Worm (Caenorhabditis elegans): ENCODE data around the gene F16H6.8.
A peak's percentile ranks its signal among the peaks of the same experiment; 100 is the strongest.
"Not testable (repeated sequence)": the region's sequence is repeated elsewhere in the genome, so short reads cannot be mapped to it uniquely, and the experiment has no call there.

F16H6.8 gene

DNA sequence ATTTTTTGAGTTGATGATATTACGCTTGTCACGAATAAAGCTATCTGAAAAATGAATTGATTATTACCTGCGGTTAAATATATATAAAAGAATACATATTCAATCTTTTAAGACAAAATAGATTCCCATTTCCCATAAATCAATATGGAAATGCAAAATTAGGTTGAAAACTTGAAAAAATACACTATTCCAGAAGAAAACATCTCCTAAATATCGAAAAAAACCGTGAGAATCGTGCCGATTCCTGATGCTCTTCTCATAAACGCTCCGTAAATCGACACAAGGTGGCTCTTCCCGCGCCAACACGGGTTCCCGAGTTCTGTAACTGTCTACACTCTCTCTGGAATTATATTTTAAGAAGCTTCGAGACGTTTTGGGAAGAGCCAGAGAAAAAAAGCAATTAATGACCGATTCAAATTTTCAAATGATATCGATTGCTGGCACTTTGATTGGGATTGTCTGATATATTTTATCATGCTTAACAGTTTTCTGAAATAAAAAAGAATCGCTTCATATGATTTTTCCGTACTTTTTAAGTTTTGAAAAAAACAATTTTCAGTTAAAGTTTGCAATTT, 20.7 kb upstream of the F16H6.8 start, which contains the start of gene R10E8.3:
R10E8.3 (minus strand) TSS at position 51 of the 575 bp plus-strand sequence.
- TF ChIP-seq daf-16 (GFP tag; optimal IDR thresholded peaks at IDR 0.05) (no peak), daf-16 (tag; optimal IDR thresholded peaks at IDR 0.05) (peak; percentile 45), ama-1 (optimal IDR thresholded peaks at IDR 0.05) (no peak), hlh-30 (tag; optimal IDR thresholded peaks at IDR 0.05; ENCODE audit: insufficient read depth) (peak; percentile 30), nhr-77 (tag; optimal IDR thresholded peaks at IDR 0.05) (peak; percentile 28), dve-1 (tag; optimal IDR thresholded peaks at IDR 0.05; ENCODE audit: insufficient read depth) (peak; percentile 52)

DNA sequence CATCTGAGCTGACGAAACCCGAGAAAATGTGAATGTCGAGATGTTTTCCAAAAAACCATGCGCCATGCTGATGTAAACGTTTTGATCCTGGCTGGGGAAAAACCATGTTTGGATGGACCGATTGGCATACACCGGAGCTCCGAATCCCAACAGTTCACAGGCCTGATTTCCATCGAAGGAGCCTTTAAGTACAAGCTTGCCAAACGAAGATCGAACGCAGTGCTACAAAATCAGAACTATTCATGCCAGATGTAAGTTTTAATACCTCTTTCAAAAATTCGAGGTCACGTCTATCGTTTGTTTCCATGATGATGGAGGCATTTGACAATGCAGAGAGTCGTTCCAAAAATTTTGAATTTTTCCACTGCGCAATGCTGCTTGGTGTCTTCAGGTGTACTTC, 19.7 kb upstream of the F16H6.8 start:
- TF ChIP-seq ztf-11 (tag; optimal IDR thresholded peaks at IDR 0.05) (no peak), aha-1 (tag) (peak; percentile 95), vab-7 (GFP tag; IDR thresholded peaks at IDR 0.05) (no peak), lin-38 (GFP tag; IDR thresholded peaks at IDR 0.05) (no peak), lir-3 (tag; optimal IDR thresholded peaks at IDR 0.05) (no peak)

DNA sequence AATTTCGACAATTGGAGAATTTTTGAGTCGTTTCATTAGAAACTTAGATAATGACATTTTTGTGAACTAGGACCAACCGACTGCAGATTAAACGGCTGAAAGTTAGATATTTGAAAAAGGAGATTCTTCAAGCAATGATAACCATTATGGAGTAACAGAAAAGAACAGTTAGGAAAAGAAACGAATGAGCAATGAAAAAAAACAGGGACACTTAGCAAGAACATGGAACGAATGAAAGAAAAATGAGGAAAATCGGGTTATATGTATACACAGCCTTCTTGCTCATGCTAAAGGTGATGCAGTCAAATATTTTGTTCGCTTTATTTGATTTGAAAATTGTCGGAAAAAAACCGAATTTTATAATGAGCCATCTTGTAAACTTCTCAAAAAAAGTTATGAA, 8.3 kb upstream of the F16H6.8 start, which contains the start of gene F16H6.10:
F16H6.10 (minus strand) TSS at position 101 of the 400 bp plus-strand sequence.
- TF ChIP-seq T20F7.1 (GFP tag; optimal IDR thresholded peaks at IDR 0.05) = no peak
- no peak for TF ChIP-seq daf-16 (GFP tag; optimal IDR thresholded peaks at IDR 0.05)
- no peak for TF ChIP-seq daf-16 (tag; optimal IDR thresholded peaks at IDR 0.05)

DNA sequence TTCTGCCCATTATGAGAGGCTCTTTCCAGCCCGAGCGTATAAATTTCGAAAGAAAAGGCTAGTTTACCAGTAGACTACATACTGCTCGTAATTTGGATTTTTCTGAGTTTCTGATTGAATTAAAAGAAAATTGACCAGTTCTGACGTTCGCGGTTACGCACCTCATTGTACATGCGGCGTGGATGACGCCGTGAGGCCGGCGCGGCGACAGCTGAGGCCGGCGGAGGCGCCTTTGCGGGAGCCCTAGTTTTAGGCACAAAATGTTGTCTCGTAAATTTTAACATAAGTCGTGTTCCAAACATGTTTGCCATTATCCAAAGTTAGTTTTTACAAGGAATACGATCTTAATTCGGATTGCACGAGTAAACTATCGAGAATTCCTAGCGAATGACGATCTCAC, 709 bp upstream of the F16H6.8 start, which contains the start of gene F16H6.9:
F16H6.9 (plus strand) TSS at position 301 of the 400 bp plus-strand sequence.
- TF ChIP-seq attf-4 (tag; optimal IDR thresholded peaks at IDR 0.05); unc-130 (GFP tag; optimal IDR thresholded peaks at IDR 0.05); mxl-2 (GFP tag; conservative IDR thresholded peaks at IDR 0.05): not testable (repeated sequence)

DNA sequence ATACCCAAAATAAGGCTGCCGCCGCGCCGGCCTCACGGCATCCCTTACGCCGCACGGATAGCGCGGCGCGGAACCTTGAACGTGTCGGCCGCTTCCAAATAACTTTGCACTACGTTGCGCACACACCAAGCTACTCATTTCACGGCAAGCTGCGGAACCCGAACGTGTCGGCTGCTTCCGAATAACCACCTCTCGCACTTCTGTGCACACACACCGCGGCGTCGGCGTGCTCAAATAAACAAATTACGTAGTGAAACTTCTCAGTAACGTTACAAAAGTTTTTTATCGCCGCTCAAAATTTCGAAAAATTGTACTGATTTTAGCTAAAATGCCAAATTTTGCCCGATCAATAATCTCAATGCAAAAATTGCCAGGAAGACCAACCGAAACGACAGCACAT, 3.2 kb downstream of the F16H6.8 start:
- peak; percentile 49; the same call in 1 of the 2 replicates for TF ChIP-seq set-16 (GFP tag; IDR thresholded peaks at IDR 0.05)
- TF ChIP-seq nhr-237 (tag; optimal IDR thresholded peaks at IDR 0.05) = no peak
- TF ChIP-seq aha-1 (tag) = peak; percentile 90
- no peak for TF ChIP-seq mxl-2 (GFP tag; conservative IDR thresholded peaks at IDR 0.05)

DNA sequence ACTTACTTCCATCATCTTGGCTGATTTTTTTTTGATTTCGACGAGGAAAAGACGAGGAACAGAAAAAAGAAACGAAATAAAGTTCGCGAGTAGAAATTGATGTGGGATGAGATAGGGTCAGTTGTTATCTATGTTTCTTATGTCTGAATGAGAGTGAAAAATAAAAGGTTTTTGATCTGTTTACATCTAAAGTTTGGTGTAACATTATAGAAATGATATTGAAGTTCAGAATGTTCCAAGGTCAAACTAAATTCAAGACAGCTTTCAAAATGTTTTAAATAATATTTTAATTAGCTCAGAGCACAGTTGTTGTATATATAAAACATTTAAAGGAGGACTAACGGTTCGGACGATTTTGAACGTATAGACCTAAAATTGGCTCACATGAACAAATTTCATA, 7.0 kb downstream of the F16H6.8 start, which contains the start of gene F16H6.7:
F16H6.7 (minus strand) TSS at position 101 of the 400 bp plus-strand sequence.
- TF ChIP-seq jun-1 (tag; optimal IDR thresholded peaks at IDR 0.05) = no peak
- TF ChIP-seq pha-4 (GFP tag; IDR thresholded peaks at IDR 0.05) = no peak
- TF ChIP-seq pha-4 (tag; optimal IDR thresholded peaks at IDR 0.05) = no peak
- no peak for TF ChIP-seq lim-7 (GFP tag; IDR thresholded peaks at IDR 0.05)
- TF ChIP-seq nhr-11 (tag; optimal IDR thresholded peaks at IDR 0.05) = no peak
- no peak for TF ChIP-seq madf-9 (GFP tag; conservative IDR thresholded peaks at IDR 0.05)
- TF ChIP-seq spr-1 (tag; optimal IDR thresholded peaks at IDR 0.05) = no peak
- TF ChIP-seq D1046.2 (GFP tag; IDR thresholded peaks at IDR 0.05) = no peak
- no peak for TF ChIP-seq ztf-11 (tag; optimal IDR thresholded peaks at IDR 0.05)
- no peak for TF ChIP-seq nhr-102 (tag; optimal IDR thresholded peaks at IDR 0.05)
- no peak for TF ChIP-seq vab-7 (GFP tag; IDR thresholded peaks at IDR 0.05)
- no peak for TF ChIP-seq T20F7.1 (GFP tag; optimal IDR thresholded peaks at IDR 0.05)

DNA sequence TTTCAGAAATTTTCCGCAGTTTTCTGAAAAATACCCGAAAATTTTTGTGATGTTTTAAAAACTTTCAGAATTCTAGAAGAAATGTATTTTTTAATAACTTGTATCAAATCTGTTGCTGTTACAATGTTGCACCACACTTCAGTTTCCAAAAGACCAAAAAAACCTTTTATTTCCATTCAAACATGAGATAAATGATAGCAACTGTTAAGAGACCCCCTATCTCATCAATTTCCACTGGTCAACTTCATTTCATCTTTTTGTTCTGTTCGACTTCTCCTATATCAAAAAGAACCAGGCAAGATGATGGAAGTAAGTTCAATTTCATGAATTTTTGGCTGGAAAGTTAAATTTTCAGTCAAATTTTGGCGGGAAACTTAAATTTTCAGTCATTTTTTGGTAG, 17.7 kb downstream of the F16H6.8 start, which contains the start of gene F16H6.4:
F16H6.4 (plus strand) TSS at position 301 of the 400 bp plus-strand sequence.
- TF ChIP-seq Y75B8A.6 (GFP tag; IDR thresholded peaks at IDR 0.05) = no peak
- no peak for TF ChIP-seq nhr-77 (tag; optimal IDR thresholded peaks at IDR 0.05)

Data from whole organism, L4 larva.